Worm (Caenorhabditis elegans) whole organism, young adult: Measurements from ENCODE around the gene C34D4.3.

Source experiments
- B0035.1 ChIP-seq: sonication (generic microtip); optimal IDR thresholded peaks from 2 replicates; lab custom pipeline; 2016; ENCODE audit warnings: missing genetic modification characterization, mild to moderate bottlenecking, missing compliant biosample characterization, missing genotype, missing genetic modification reagents
- B0261.1 ChIP-seq: sonication (generic microtip); optimal IDR thresholded peaks from 2 replicates; lab custom pipeline; 2016; ENCODE audit warnings: mild to moderate bottlenecking, missing genetic modification characterization, moderate library complexity, missing compliant biosample characterization
- B0336.3 ChIP-seq: fragments of 200-800 bp; sonication (Bioruptor generic); IDR thresholded peaks from 2 replicates; pipeline ENCODE4 v1.3.6; 2022; ENCODE audit warnings: missing genetic modification characterization, missing compliant biosample characterization
- F23B12.7 ChIP-seq: sonication (generic microtip); optimal IDR thresholded peaks from 2 replicates; lab custom pipeline; 2017; ENCODE audit warnings: missing genetic modification characterization, mild to moderate bottlenecking, missing compliant biosample characterization, antibody characterized with exemption, moderate library complexity; ENCODE audit not compliant: insufficient read depth
- F33H1.4 ChIP-seq: fragments of 200-800 bp; sonication (Bioruptor generic); IDR thresholded peaks from 2 replicates; pipeline ENCODE4 v1.3.6; 2022; ENCODE audit warnings: missing genetic modification reagents, missing genetic modification characterization, missing compliant biosample characterization
- F52B5.7 ChIP-seq: sonication (generic microtip); optimal IDR thresholded peaks from 2 replicates; lab custom pipeline; 2016; ENCODE audit warnings: mild to moderate bottlenecking, missing genetic modification characterization, missing compliant biosample characterization
- F57A8.1 ChIP-seq: fragments of 200-800 bp; sonication (Bioruptor generic); optimal IDR thresholded peaks from 2 replicates; lab custom pipeline; 2018; ENCODE audit warnings: mild to moderate bottlenecking, missing genetic modification characterization, moderate library complexity, missing compliant biosample characterization
- Y67H2A.10 ChIP-seq: fragments of 200-800 bp; sonication (Bioruptor generic); conservative IDR thresholded peaks from 2 replicates; pipeline ENCODE4 v1.3.6; 2022; ENCODE audit warnings: missing genetic modification reagents, missing genetic modification characterization, missing compliant biosample characterization
- aptf-3 ChIP-seq: fragments of 200-800 bp; sonication (Bioruptor generic); IDR thresholded peaks from 2 replicates; pipeline ENCODE4 v1.3.6; 2022; ENCODE audit warnings: missing genetic modification characterization, missing compliant biosample characterization
- athp-1 ChIP-seq: sonication (generic microtip); optimal IDR thresholded peaks from 2 replicates; lab custom pipeline; 2017; ENCODE audit warnings: mild to moderate bottlenecking, missing genetic modification characterization, missing compliant biosample characterization
- attf-5 ChIP-seq: fragments of 200-800 bp; sonication (Bioruptor generic); optimal IDR thresholded peaks from 2 replicates; lab custom pipeline; 2018; ENCODE audit warnings: mild to moderate bottlenecking, missing genetic modification characterization, missing compliant biosample characterization
- attf-6 ChIP-seq: fragments of 200-800 bp; sonication (Bioruptor generic); IDR thresholded peaks from 2 replicates; pipeline ENCODE4 v1.3.6; 2022; ENCODE audit warnings: missing genetic modification reagents, missing genetic modification characterization, missing compliant biosample characterization
- cebp-2 ChIP-seq: fragments of 200-800 bp; sonication (Bioruptor generic); IDR thresholded peaks from 2 replicates; pipeline ENCODE4 v1.3.6; 2022; ENCODE audit warnings: missing genetic modification characterization, missing compliant biosample characterization
- ceh-40 ChIP-seq: fragments of 200-800 bp; sonication (Bioruptor generic); IDR thresholded peaks from 2 replicates; pipeline ENCODE4 v1.3.6; 2022; ENCODE audit warnings: missing genetic modification characterization, missing compliant biosample characterization
- ceh-79 ChIP-seq: sonication (generic microtip); optimal IDR thresholded peaks from 2 replicates; lab custom pipeline; 2017; ENCODE audit warnings: mild to moderate bottlenecking, missing genetic modification characterization, missing compliant biosample characterization
- chd-7 ChIP-seq: sonication (generic microtip); optimal IDR thresholded peaks from 2 replicates; lab custom pipeline; 2016; ENCODE audit warnings: mild to moderate bottlenecking, missing genetic modification characterization, moderate library complexity, missing compliant biosample characterization
- dox-1 ChIP-seq: fragments of 200-800 bp; sonication (Bioruptor generic); IDR thresholded peaks from 2 replicates; pipeline ENCODE4 v1.3.6; 2022; ENCODE audit warnings: missing genetic modification reagents, missing genetic modification characterization, missing compliant biosample characterization
- efl-1 ChIP-seq: fragments of 150-350 bp; optimal IDR thresholded peaks from 2 replicates; lab custom pipeline; 2014; ENCODE audit warnings: missing biosample characterization, missing genetic modification reagents, missing genetic modification characterization
- fkh-3 ChIP-seq: sonication (generic microtip); optimal IDR thresholded peaks from 2 replicates; lab custom pipeline; 2016; ENCODE audit warnings: mild to moderate bottlenecking, missing genetic modification characterization, missing compliant biosample characterization
- hlh-12 ChIP-seq: sonication (generic microtip); optimal IDR thresholded peaks from 2 replicates; lab custom pipeline; 2016; ENCODE audit warnings: missing genetic modification characterization, missing compliant biosample characterization
- hrde-1 ChIP-seq: sonication (generic microtip); optimal IDR thresholded peaks from 2 replicates; lab custom pipeline; 2016; ENCODE audit warnings: missing genetic modification characterization, mild to moderate bottlenecking, missing compliant biosample characterization, moderate library complexity, missing genotype, missing genetic modification reagents, borderline replicate concordance
- let-526 ChIP-seq: fragments of 200-800 bp; sonication (Bioruptor generic); IDR thresholded peaks from 2 replicates; pipeline ENCODE4 v1.3.6; 2022; ENCODE audit warnings: missing genetic modification reagents, missing genetic modification characterization, missing compliant biosample characterization
- let-607 ChIP-seq, 2 experiments: fragments of 200-800 bp in 1 of 2; sonication (Bioruptor generic) in 1 of 2; sonication (generic microtip) in 1 of 2; optimal IDR thresholded peaks; 2 replicates each; lab custom pipeline; 2016 to 2018; ENCODE audit warnings: mild to moderate bottlenecking in 2 of 2, missing compliant biosample characterization in 2 of 2, missing genetic modification characterization in 2 of 2, moderate library complexity in 2 of 2, missing genotype in 1 of 2
- lin-54 ChIP-seq: fragments of 200-800 bp; sonication (Bioruptor generic); optimal IDR thresholded peaks from 2 replicates; lab custom pipeline; 2018; ENCODE audit warnings: mild to moderate bottlenecking, missing genetic modification characterization, missing compliant biosample characterization
- madf-8 ChIP-seq: fragments of 200-800 bp; sonication (Bioruptor generic); conservative IDR thresholded peaks from 2 replicates; pipeline ENCODE4 v1.3.6; 2022; ENCODE audit warnings: missing genetic modification reagents, missing genetic modification characterization, missing compliant biosample characterization
- mcd-1 ChIP-seq: fragments of 200-800 bp; sonication (Bioruptor generic); IDR thresholded peaks from 2 replicates; pipeline ENCODE4 v1.3.6; 2022; ENCODE audit warnings: missing genetic modification reagents, missing genetic modification characterization, missing compliant biosample characterization
- mes-4 ChIP-seq: sonication (generic microtip); optimal IDR thresholded peaks from 2 replicates; lab custom pipeline; 2016; ENCODE audit warnings: missing genotype, missing genetic modification characterization, missing compliant biosample characterization
- mxl-1 ChIP-seq: sonication (generic microtip); optimal IDR thresholded peaks from 2 replicates; lab custom pipeline; 2016; ENCODE audit warnings: missing genetic modification characterization, missing compliant biosample characterization
- nfya-2 ChIP-seq: fragments of 200-800 bp; sonication (Bioruptor generic); IDR thresholded peaks from 2 replicates; pipeline ENCODE4 v1.3.6; 2022; ENCODE audit warnings: missing genetic modification reagents, missing genetic modification characterization, missing compliant biosample characterization
- nfyb-1 ChIP-seq: fragments of 200-800 bp; sonication (Bioruptor generic); IDR thresholded peaks from 2 replicates; pipeline ENCODE4 v1.3.6; 2022; ENCODE audit warnings: missing genetic modification reagents, missing genetic modification characterization, missing compliant biosample characterization
- nhr-80 ChIP-seq: sonication (generic microtip); optimal IDR thresholded peaks from 2 replicates; lab custom pipeline; 2016; ENCODE audit warnings: missing genetic modification characterization, missing compliant biosample characterization
- nhr-90 ChIP-seq: sonication (generic microtip); optimal IDR thresholded peaks from 2 replicates; lab custom pipeline; 2016; ENCODE audit warnings: missing genotype, mild to moderate bottlenecking, missing genetic modification characterization, missing compliant biosample characterization
- rcor-1 ChIP-seq: fragments of 200-800 bp; sonication (Bioruptor generic); IDR thresholded peaks from 2 replicates; pipeline ENCODE4 v1.3.6; 2022; ENCODE audit warnings: missing genetic modification reagents, missing genetic modification characterization, missing compliant biosample characterization
- repo-1 ChIP-seq: sonication (generic microtip); optimal IDR thresholded peaks from 2 replicates; lab custom pipeline; 2017; ENCODE audit warnings: mild to moderate bottlenecking, missing genetic modification characterization, missing compliant biosample characterization
- sea-2 ChIP-seq: fragments of 200-800 bp; sonication (Bioruptor generic); IDR thresholded peaks from 2 replicates; pipeline ENCODE4 v1.3.6; 2022; ENCODE audit warnings: missing genetic modification characterization, missing compliant biosample characterization
- snpc-4 ChIP-seq, 5 experiments: fragments of 150-350 bp in 1 of 5; sonication (generic microtip) in 4 of 5; optimal IDR thresholded peaks; 2 replicates each; lab custom pipeline; 2014 to 2018; ENCODE audit warnings: missing genetic modification characterization in 5 of 5, missing biosample characterization in 3 of 5, antibody characterized with exemption in 2 of 5, mild to moderate bottlenecking in 2 of 5, missing compliant biosample characterization in 2 of 5, missing genotype in 2 of 5, moderate library complexity in 2 of 5, missing genetic modification reagents in 1 of 5
- tbp1 ChIP-seq: fragments of 200-800 bp; sonication (Bioruptor generic); optimal IDR thresholded peaks from 2 replicates; lab custom pipeline; 2018; ENCODE audit warnings: mild to moderate bottlenecking, missing genetic modification characterization, missing compliant biosample characterization
- unc-130 ChIP-seq: sonication (generic microtip); optimal IDR thresholded peaks from 2 replicates; lab custom pipeline; 2016; ENCODE audit warnings: missing genetic modification reagents, missing genetic modification characterization, missing compliant biosample characterization
- xnd-1 ChIP-seq: sonication (generic microtip); optimal IDR thresholded peaks from 2 replicates; lab custom pipeline; 2016; ENCODE audit warnings: missing genotype, missing genetic modification reagents, missing genetic modification characterization, missing compliant biosample characterization
- ztf-18 ChIP-seq: sonication (generic microtip); optimal IDR thresholded peaks from 2 replicates; lab custom pipeline; 2016; ENCODE audit warnings: missing genotype, mild to moderate bottlenecking, missing genetic modification characterization, missing compliant biosample characterization
- ztf-26 ChIP-seq: sonication (generic microtip); optimal IDR thresholded peaks from 2 replicates; lab custom pipeline; 2017; ENCODE audit warnings: missing genetic modification characterization, missing compliant biosample characterization
- ztf-28 ChIP-seq: fragments of 200-800 bp; sonication (Bioruptor generic); IDR thresholded peaks from 2 replicates; pipeline ENCODE4 v1.3.6; 2022; ENCODE audit warnings: missing genetic modification reagents, missing genetic modification characterization, missing compliant biosample characterization

Gene C34D4.3

DNA sequence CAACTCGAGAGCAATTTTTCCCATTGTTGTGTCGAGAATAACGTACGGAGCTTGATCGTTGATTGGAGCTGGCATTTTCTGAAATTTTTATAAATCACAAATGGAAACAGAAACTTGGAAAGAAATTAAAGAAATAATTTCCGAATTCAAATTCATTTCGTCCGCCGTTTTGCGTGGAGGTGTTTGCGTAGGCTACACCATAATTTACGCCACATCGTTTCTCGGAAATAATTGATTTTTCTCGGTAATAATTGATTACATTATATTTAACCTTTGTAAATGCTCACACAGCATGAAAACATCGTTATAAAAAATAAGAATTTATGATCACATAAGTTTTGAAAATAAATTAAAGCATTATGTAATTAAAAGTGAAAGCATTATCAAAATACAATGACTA lies 20.3 kb upstream of the C34D4.3 start, which contains the start of gene cyn-12:
TSS of gene cyn-12 (minus strand) at position 78 of the 400 bp plus-strand sequence.
- TF ChIP-seq attf-5 (GFP tag; lab: Kevin White, UChicago) (peak; percentile 16), snpc-4 (GFP tag; optimal IDR thresholded peaks at IDR 0.05; lab: Kevin White, UChicago) (no peak), snpc-4 (tag; optimal IDR thresholded peaks at IDR 0.05; lab: Kevin White, UChicago) (peak in 1 of 4 experiments; percentile 3), lin-54 (GFP tag; lab: Kevin White, UChicago) (peak; percentile 23), madf-8 (GFP tag; lab: Robert Waterston, UW) (no peak)

DNA sequence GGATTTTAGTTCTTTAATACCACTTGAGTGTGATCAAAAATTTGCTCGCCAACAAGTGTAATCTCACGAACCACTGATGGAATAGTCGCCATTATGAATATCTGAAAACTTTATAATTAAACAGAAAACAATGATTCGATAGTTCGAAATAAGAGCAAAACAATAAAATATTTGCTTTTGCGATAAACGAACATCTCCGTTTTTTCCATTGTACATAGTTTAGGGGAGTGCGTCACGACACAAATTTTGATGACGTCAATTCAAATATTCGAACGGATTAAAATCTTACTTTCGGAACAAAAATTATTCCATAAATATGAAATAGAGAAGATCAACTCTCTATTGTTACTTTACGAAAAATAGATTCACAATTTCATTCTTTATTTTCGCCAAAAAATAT lies 19.5 kb upstream of the C34D4.3 start, which contains the start of gene mutd-1:
TSS of gene mutd-1 (minus strand) at position 101 of the 400 bp plus-strand sequence.
- no peak for TF ChIP-seq repo-1
- 0 out of 2 replicates have a peak, but pooled peaks have one; percentile 15 for TF ChIP-seq nfyb-1 (GFP tag; lab: Robert Waterston, UW)

DNA sequence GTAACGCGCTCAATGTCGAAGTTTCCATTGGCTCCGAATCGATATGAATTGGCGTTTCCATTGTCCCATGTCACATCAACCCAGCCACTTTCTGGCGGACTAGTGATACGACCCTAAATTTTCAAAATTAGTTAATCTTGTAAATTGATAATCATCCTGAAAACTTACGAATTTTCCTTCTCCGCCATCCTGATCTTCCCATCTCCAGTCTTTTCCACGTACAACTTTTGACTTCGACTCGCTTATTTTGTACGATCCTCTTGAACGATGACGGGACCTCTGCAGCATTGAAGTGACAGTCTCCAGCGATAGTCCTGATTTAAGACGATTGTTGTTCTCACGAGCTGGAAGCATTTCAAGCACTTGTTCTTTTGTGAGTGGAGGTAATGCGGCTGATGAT lies 14.3 kb upstream of the C34D4.3 start:
- TF ChIP-seq F52B5.7 (tag; lab: Kevin White, UChicago) (no peak), let-526 (GFP tag; lab: Robert Waterston, UW) (no peak), mcd-1 (GFP tag; lab: Robert Waterston, UW) (no peak), hlh-12 (tag; lab: Kevin White, UChicago) (no peak), B0336.3 (GFP tag; lab: Robert Waterston, UW) (no peak), nfya-2 (no peak), cebp-2 (no peak), B0035.1 (tag; lab: Kevin White, UChicago) (no peak)

DNA sequence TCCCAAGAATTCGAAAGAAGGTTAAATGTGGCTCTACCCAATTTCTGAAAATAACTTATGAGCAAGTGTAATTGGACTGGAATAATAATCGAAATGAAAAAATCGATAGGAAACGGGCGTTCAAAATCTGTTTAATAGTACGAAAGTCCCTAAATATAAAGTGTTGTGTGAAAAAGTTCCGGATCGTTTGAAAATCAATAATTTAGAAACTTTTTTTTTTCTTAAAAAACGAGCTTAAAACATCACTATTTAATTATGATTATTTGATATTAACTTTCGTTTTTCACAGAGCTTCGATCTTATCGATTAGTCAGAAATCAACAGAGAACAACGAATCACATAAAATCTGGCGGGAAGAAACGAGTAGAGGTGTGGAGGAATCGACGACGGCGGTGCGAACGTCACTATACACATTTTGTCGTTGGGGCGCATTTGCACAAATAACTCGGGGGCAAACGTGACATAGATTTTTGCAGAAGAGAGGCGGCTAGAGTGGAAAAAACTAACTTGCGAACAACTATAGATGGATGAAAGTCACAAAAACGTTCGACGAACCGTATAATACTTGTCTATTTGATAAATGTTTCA lies 8.7 kb upstream of the C34D4.3 start, which contains the start of gene hecd-1:
TSS of gene hecd-1 (minus strand) at position 51 of the 588 bp plus-strand sequence.
- TF ChIP-seq sea-2 (GFP tag; lab: Robert Waterston, UW) (no peak), attf-6 (GFP tag; lab: Robert Waterston, UW) (no peak), ceh-79 (tag; lab: Kevin White, UChicago) (no peak), chd-7 (no peak), xnd-1 (tag; lab: Kevin White, UChicago) (no peak), ztf-26 (tag; lab: Kevin White, UChicago) (no peak), hrde-1 (no peak), nfya-2 (no peak), efl-1 (GFP tag; lab: Kevin White, UChicago) (no peak), dox-1 (GFP tag; lab: Robert Waterston, UW) (no peak), ztf-18 (tag; lab: Kevin White, UChicago) (no peak), nhr-90 (tag; lab: Kevin White, UChicago) (no peak), B0336.3 (GFP tag; lab: Robert Waterston, UW) (no peak), F52B5.7 (tag; lab: Kevin White, UChicago) (no peak), tbp1 (no peak), fkh-3 (no peak), attf-5 (GFP tag; lab: Kevin White, UChicago) (peak; percentile 24), nhr-80 (peak; percentile 16), F57A8.1 (no peak), ceh-40 (GFP tag; lab: Robert Waterston, UW) (no peak), F23B12.7 (peak; percentile 56), unc-130 (no peak), B0261.1 (tag; lab: Kevin White, UChicago) (no peak), ztf-28 (GFP tag; lab: Robert Waterston, UW) (no peak), F33H1.4 (no peak), let-607 (tag; optimal IDR thresholded peaks at IDR 0.05; lab: Kevin White, UChicago) (peak in 1 of 2 experiments; percentile 11), mxl-1 (no peak), Y67H2A.10 (no peak), aptf-3 (GFP tag; lab: Robert Waterston, UW) (no peak), athp-1 (no peak), mes-4 (tag; lab: Kevin White, UChicago) (no peak), mcd-1 (GFP tag; lab: Robert Waterston, UW) (peak; percentile 35), rcor-1 (GFP tag; lab: Robert Waterston, UW) (no peak)
